Fruit fly (Drosophila melanogaster) whole organism, embryonic: Measurements from ENCODE around the gene CG10602.

Experiments used
- Abd-B ChIP-seq: fragments of 200-800 bp; sonication (Bioruptor generic); optimal IDR thresholded peaks from 2 replicates; lab custom pipeline; 2018; ENCODE audit warnings: missing biosample characterization, mild to moderate bottlenecking, missing genetic modification characterization, moderate library complexity
- Atf-2 ChIP-seq: fragments of 200-800 bp; sonication (Bioruptor generic); optimal IDR thresholded peaks from 2 replicates; lab custom pipeline; 2016; ENCODE audit warnings: missing biosample characterization, missing genetic modification characterization
- CG10274 ChIP-seq: fragments of 200-800 bp; sonication (Bioruptor generic); optimal IDR thresholded peaks from 3 replicates; lab custom pipeline; 2017; ENCODE audit warnings: missing biosample characterization, mild to moderate bottlenecking, missing genetic modification characterization
- CG10321 ChIP-seq: fragments of 200-800 bp; sonication (Bioruptor generic); IDR thresholded peaks from 2 replicates; pipeline ENCODE4 v1.3.6; 2022; ENCODE audit warnings: missing biosample characterization, missing genetic modification characterization
- CG10565 ChIP-seq: fragments of 200-800 bp; sonication (Bioruptor generic); optimal IDR thresholded peaks from 3 replicates; lab custom pipeline; 2016; ENCODE audit warnings: missing biosample characterization, mild to moderate bottlenecking, missing genetic modification characterization
- CG10959 ChIP-seq: fragments of 200-800 bp; sonication (Bioruptor generic); IDR thresholded peaks from 2 replicates; pipeline ENCODE4 v1.3.6; 2022; ENCODE audit warnings: missing biosample characterization, missing genetic modification characterization
- CG11085 ChIP-seq: fragments of 200-800 bp; sonication (Bioruptor generic); IDR thresholded peaks from 2 replicates; pipeline ENCODE4 v1.3.6; 2022; ENCODE audit warnings: missing biosample characterization, missing genetic modification characterization
- CG11247 ChIP-seq: fragments of 200-800 bp; sonication (Bioruptor generic); IDR thresholded peaks from 2 replicates; pipeline ENCODE4 v1.3.6; 2022; ENCODE audit warnings: missing biosample characterization, missing genetic modification characterization
- CG1529 ChIP-seq: fragments of 200-800 bp; sonication (Bioruptor generic); optimal IDR thresholded peaks from 3 replicates; lab custom pipeline; 2018; ENCODE audit warnings: missing biosample characterization, missing genetic modification characterization
- CG17361 ChIP-seq: fragments of 200-800 bp; sonication (Bioruptor generic); IDR thresholded peaks from 3 replicates; pipeline ENCODE4 v1.3.6; 2022; ENCODE audit warnings: missing biosample characterization, missing genetic modification characterization
- CG2116 ChIP-seq: fragments of 200-800 bp; sonication (Bioruptor generic); optimal IDR thresholded peaks from 3 replicates; lab custom pipeline; 2018; ENCODE audit warnings: missing biosample characterization, mild to moderate bottlenecking, missing genetic modification characterization
- CG2875 ChIP-seq: fragments of 200-800 bp; sonication (Bioruptor generic); optimal IDR thresholded peaks from 2 replicates; lab custom pipeline; 2017; ENCODE audit warnings: missing biosample characterization, mild to moderate bottlenecking, missing genetic modification characterization, missing genetic modification reagents
- CG31441 ChIP-seq: fragments of 200-800 bp; sonication (Bioruptor generic); IDR thresholded peaks from 2 replicates; pipeline ENCODE4 v1.3.6; 2022; ENCODE audit warnings: missing biosample characterization, missing genetic modification characterization
- CG43689 ChIP-seq: fragments of 200-800 bp; sonication (Bioruptor generic); IDR thresholded peaks from 2 replicates; pipeline ENCODE4 v1.3.6; 2022; ENCODE audit warnings: missing biosample characterization, missing genetic modification characterization
- CG4404 ChIP-seq: fragments of 200-800 bp; sonication (Bioruptor generic); IDR thresholded peaks from 2 replicates; pipeline ENCODE4 v1.3.6; 2022; ENCODE audit warnings: missing biosample characterization, missing genetic modification characterization
- CG8359 ChIP-seq: fragments of 200-800 bp; sonication (Bioruptor generic); optimal IDR thresholded peaks from 2 replicates; lab custom pipeline; 2017; ENCODE audit warnings: missing biosample characterization, mild to moderate bottlenecking, missing genetic modification characterization, borderline replicate concordance
- CHES-1-like ChIP-seq: fragments of 200-800 bp; sonication (Bioruptor generic); optimal IDR thresholded peaks from 2 replicates; lab custom pipeline; 2016; ENCODE audit warnings: missing biosample characterization, missing genetic modification characterization
- Deaf1 ChIP-seq: fragments of 200-800 bp; optimal IDR thresholded peaks from 3 replicates; lab custom pipeline; 2019; ENCODE audit warnings: missing biosample characterization, mild to moderate bottlenecking, missing genetic modification characterization, moderate library complexity
- Dll ChIP-seq: fragments of 200-800 bp; sonication (Bioruptor generic); IDR thresholded peaks from 4 replicates; pipeline ENCODE4 v1.3.6; 2022; ENCODE audit warnings: missing biosample characterization, missing genetic modification characterization; ENCODE audit not compliant: partially characterized antibody
- Dp ChIP-seq: fragments of 200-800 bp; sonication (Bioruptor generic); optimal IDR thresholded peaks from 2 replicates; lab custom pipeline; 2018; ENCODE audit warnings: missing biosample characterization, mild to moderate bottlenecking, missing genetic modification characterization, moderate library complexity
- Ets97D ChIP-seq: fragments of 200-800 bp; sonication (Bioruptor generic); optimal IDR thresholded peaks from 3 replicates; lab custom pipeline; 2016; ENCODE audit warnings: missing biosample characterization, missing genetic modification characterization
- Gug ChIP-seq: fragments of 200-800 bp; sonication (Bioruptor generic); IDR thresholded peaks from 4 replicates; pipeline ENCODE4 v1.3.6; 2022; ENCODE audit warnings: missing biosample characterization, missing genetic modification characterization
- Hr3 ChIP-seq: fragments of 200-800 bp; sonication (Bioruptor generic); optimal IDR thresholded peaks from 3 replicates; lab custom pipeline; 2016; ENCODE audit warnings: missing biosample characterization, missing genetic modification characterization
- Lpt ChIP-seq: fragments of >200 bp; optimal IDR thresholded peaks from 2 replicates; lab custom pipeline; 2018; ENCODE audit warnings: missing biosample characterization, missing genetic modification characterization
- Mrtf ChIP-seq: fragments of 200-800 bp; sonication (Bioruptor generic); IDR thresholded peaks from 3 replicates; pipeline ENCODE4 v1.3.6; 2022; ENCODE audit warnings: missing biosample characterization, missing genetic modification characterization
- NC2α ChIP-seq: fragments of 200-800 bp; sonication (Bioruptor generic); optimal IDR thresholded peaks from 2 replicates; lab custom pipeline; 2016; ENCODE audit warnings: missing biosample characterization, missing genetic modification characterization
- NC2β ChIP-seq: fragments of 200-800 bp; sonication (Bioruptor generic); optimal IDR thresholded peaks from 2 replicates; lab custom pipeline; 2016; ENCODE audit warnings: missing biosample characterization, missing genetic modification characterization
- Oaz ChIP-seq: fragments of 200-800 bp; sonication (Bioruptor generic); IDR thresholded peaks from 2 replicates; pipeline ENCODE4 v1.3.6; 2022; ENCODE audit warnings: missing biosample characterization, missing genetic modification characterization
- Opbp ChIP-seq: fragments of 200-800 bp; sonication (Bioruptor generic); IDR thresholded peaks from 3 replicates; pipeline ENCODE4 v1.3.6; 2022; ENCODE audit warnings: missing biosample characterization, missing genetic modification characterization; ENCODE audit not compliant: partially characterized antibody
- Poxn ChIP-seq: fragments of 200-800 bp; sonication (Bioruptor generic); IDR thresholded peaks from 2 replicates; pipeline ENCODE4 v1.3.6; 2022; ENCODE audit warnings: missing biosample characterization, missing genetic modification characterization
- Ssrp ChIP-seq: fragments of 200-800 bp; sonication (Bioruptor generic); optimal IDR thresholded peaks from 2 replicates; lab custom pipeline; 2018; ENCODE audit warnings: missing biosample characterization, mild to moderate bottlenecking, missing genetic modification characterization, moderate library complexity
- Xrp1 ChIP-seq: fragments of 200-800 bp; sonication (Bioruptor generic); IDR thresholded peaks from 2 replicates; pipeline ENCODE4 v1.3.6; 2022; ENCODE audit warnings: missing biosample characterization, missing genetic modification characterization
- ase ChIP-seq: fragments of 200-800 bp; sonication (Bioruptor generic); IDR thresholded peaks from 3 replicates; pipeline ENCODE4 v1.3.6; 2022; ENCODE audit warnings: missing biosample characterization, missing genetic modification characterization
- br ChIP-seq: fragments of >200 bp; optimal IDR thresholded peaks from 2 replicates; lab custom pipeline; 2017
- disco-r ChIP-seq: fragments of 200-800 bp; sonication (Bioruptor generic); optimal IDR thresholded peaks from 2 replicates; lab custom pipeline; 2016; ENCODE audit warnings: missing biosample characterization, missing genetic modification characterization
- dmrt11E ChIP-seq: fragments of 200-800 bp; sonication (Bioruptor generic); optimal IDR thresholded peaks from 3 replicates; lab custom pipeline; 2018; ENCODE audit warnings: missing biosample characterization, mild to moderate bottlenecking, missing genetic modification characterization, moderate library complexity
- gcm2 ChIP-seq: fragments of 200-800 bp; sonication (Bioruptor generic); optimal IDR thresholded peaks from 2 replicates; lab custom pipeline; 2016; ENCODE audit warnings: missing biosample characterization, missing genetic modification characterization
- gem ChIP-seq: fragments of 200-800 bp; sonication (Bioruptor generic); optimal IDR thresholded peaks from 2 replicates; lab custom pipeline; 2019; ENCODE audit warnings: missing biosample characterization, mild to moderate bottlenecking, missing genetic modification characterization, moderate library complexity
- jigr1 ChIP-seq: fragments of 200-800 bp; sonication (Bioruptor generic); IDR thresholded peaks from 3 replicates; pipeline ENCODE4 v1.3.6; 2022; ENCODE audit warnings: missing biosample characterization, missing genetic modification characterization
- maf-S ChIP-seq: fragments of 200-800 bp; sonication (Bioruptor generic); optimal IDR thresholded peaks from 2 replicates; lab custom pipeline; 2016; ENCODE audit warnings: missing biosample characterization, missing genetic modification characterization
- mam ChIP-seq: fragments of 200-800 bp; sonication (Bioruptor generic); optimal IDR thresholded peaks from 3 replicates; lab custom pipeline; 2016; ENCODE audit warnings: missing biosample characterization, missing genetic modification characterization
- nau ChIP-seq: fragments of 200-800 bp; sonication (Bioruptor generic); optimal IDR thresholded peaks from 3 replicates; lab custom pipeline; 2017; ENCODE audit warnings: missing biosample characterization, mild to moderate bottlenecking, missing genetic modification characterization, missing genetic modification reagents
- org-1 ChIP-seq: fragments of 200-800 bp; sonication (Bioruptor generic); optimal IDR thresholded peaks from 2 replicates; lab custom pipeline; 2017; ENCODE audit warnings: missing biosample characterization, missing genetic modification characterization
- pho ChIP-seq: fragments of 200-800 bp; sonication (Bioruptor generic); optimal IDR thresholded peaks from 2 replicates; lab custom pipeline; 2016; ENCODE audit warnings: missing biosample characterization, missing genetic modification characterization
- pum ChIP-seq: fragments of 200-800 bp; sonication (Bioruptor generic); optimal IDR thresholded peaks from 2 replicates; lab custom pipeline; 2016; ENCODE audit warnings: missing biosample characterization, missing genetic modification characterization
- ranshi ChIP-seq: fragments of 200-800 bp; sonication (Bioruptor generic); IDR thresholded peaks from 2 replicates; pipeline ENCODE4 v1.3.6; 2022; ENCODE audit warnings: missing biosample characterization, missing genetic modification characterization
- sim ChIP-seq: fragments of 200-800 bp; sonication (Bioruptor generic); IDR thresholded peaks from 2 replicates; pipeline ENCODE4 v1.3.6; 2022; ENCODE audit warnings: missing biosample characterization, missing genetic modification characterization
- slp2 ChIP-seq: fragments of 200-800 bp; sonication (Bioruptor generic); optimal IDR thresholded peaks from 2 replicates; lab custom pipeline; 2016; ENCODE audit warnings: missing biosample characterization, missing genetic modification characterization
- tin ChIP-seq: fragments of 200-800 bp; sonication (Bioruptor generic); optimal IDR thresholded peaks from 3 replicates; lab custom pipeline; 2016; ENCODE audit warnings: missing biosample characterization, missing genetic modification characterization
- tup ChIP-seq: fragments of 200-800 bp; sonication (Bioruptor generic); optimal IDR thresholded peaks from 2 replicates; lab custom pipeline; 2016; ENCODE audit warnings: missing biosample characterization, mild to moderate bottlenecking, missing genetic modification characterization, moderate library complexity
- wek ChIP-seq: fragments of 200-800 bp; sonication (Bioruptor generic); optimal IDR thresholded peaks from 3 replicates; lab custom pipeline; 2018; ENCODE audit warnings: missing biosample characterization, mild to moderate bottlenecking, missing genetic modification characterization, moderate library complexity
- zen2 ChIP-seq: fragments of 200-800 bp; sonication (Bioruptor generic); IDR thresholded peaks from 3 replicates; pipeline ENCODE4 v1.3.6; 2022; ENCODE audit warnings: missing biosample characterization, missing genetic modification characterization; ENCODE audit not compliant: partially characterized antibody

The CG10602 gene

DNA sequence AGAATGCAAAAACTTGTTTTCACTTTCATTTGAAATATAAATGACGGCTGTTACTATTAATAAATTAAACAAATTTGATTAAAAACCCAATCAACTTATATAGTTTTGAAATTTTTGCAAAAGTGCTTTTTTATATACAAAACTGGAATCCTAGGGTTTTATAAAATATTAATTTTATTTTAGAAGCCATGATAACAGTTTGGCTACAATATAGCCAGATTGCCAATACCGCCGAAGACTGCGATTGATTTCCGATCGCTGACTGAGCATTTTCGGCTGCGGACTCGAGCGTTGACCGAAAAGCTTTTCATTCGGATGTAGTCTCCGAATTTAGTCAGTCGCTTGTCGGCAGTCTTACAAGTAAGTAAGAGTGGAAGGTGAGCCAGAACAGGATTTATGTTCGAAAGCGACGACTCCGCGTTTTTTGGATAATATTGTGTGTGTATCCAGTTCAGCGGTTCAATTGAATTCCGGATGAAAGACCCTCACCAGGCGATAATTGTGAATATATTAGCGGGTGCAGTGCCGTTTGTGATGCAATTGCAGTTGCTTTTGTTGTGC lies 35.7 kb downstream of the CG10602 start, which contains the start of gene Ugt36D1 (continued):
- TF ChIP-seq Xrp1, result no peak
- TF ChIP-seq pho, result no peak
- peak; percentile 8 for TF ChIP-seq wek (GFP tag; lab: Kevin White, UChicago)
- 0 out of 3 replicates have a peak, but pooled peaks have one; percentile 31 for TF ChIP-seq Opbp (GFP tag; lab: Robert Waterston, UW)
- TF ChIP-seq CG1529 (GFP tag; lab: Kevin White, UChicago), result no peak
- no peak for TF ChIP-seq Ets97D (GFP tag; lab: Kevin White, UChicago)
- TF ChIP-seq Dp (GFP tag; lab: Kevin White, UChicago), result no peak
- no peak for TF ChIP-seq CHES-1-like (GFP tag; lab: Kevin White, UChicago)
- no peak for TF ChIP-seq jigr1 (GFP tag; lab: Robert Waterston, UW)
- no peak for TF ChIP-seq pum (GFP tag; lab: Kevin White, UChicago)
- TF ChIP-seq CG2875 (GFP tag; lab: Kevin White, UChicago), result no peak
- no peak for TF ChIP-seq dmrt11E
- TF ChIP-seq Ssrp (tag; lab: Kevin White, UChicago), result no peak
- no peak for TF ChIP-seq CG31441 (GFP tag; lab: Robert Waterston, UW)
- TF ChIP-seq CG17361, result peak; percentile 26; the same call in 1 of the 3 replicates
- TF ChIP-seq tin, result no peak
- peak; percentile 98 for TF ChIP-seq Deaf1 (tag; lab: Kevin White, UChicago)
- no peak for TF ChIP-seq CG43689 (GFP tag; lab: Robert Waterston, UW)
- no peak for TF ChIP-seq CG10274
- TF ChIP-seq mam (GFP tag; lab: Kevin White, UChicago), result no peak
- no peak for TF ChIP-seq Atf-2 (GFP tag; lab: Kevin White, UChicago)
- TF ChIP-seq NC2β (GFP tag; lab: Kevin White, UChicago), result no peak
- TF ChIP-seq Oaz (GFP tag; lab: Robert Waterston, UW), result no peak
- TF ChIP-seq ranshi, result no peak
- no peak for TF ChIP-seq CG4404 (GFP tag; lab: Robert Waterston, UW)
- no peak for TF ChIP-seq Lpt (GFP tag; lab: Kevin White, UChicago)
- TF ChIP-seq org-1 (GFP tag; lab: Kevin White, UChicago), result no peak
- TF ChIP-seq nau, result no peak
- no peak for TF ChIP-seq NC2α (GFP tag; lab: Kevin White, UChicago)
- no peak for TF ChIP-seq Mrtf
- TF ChIP-seq Abd-B (GFP tag; lab: Kevin White, UChicago), result no peak
- no peak for TF ChIP-seq gcm2 (GFP tag; lab: Kevin White, UChicago)
- TF ChIP-seq CG10959 (GFP tag; lab: Robert Waterston, UW), result no peak
- no peak for TF ChIP-seq maf-S (GFP tag; lab: Kevin White, UChicago)
- no peak for TF ChIP-seq ase
- TF ChIP-seq CG10321, result no peak
- no peak for TF ChIP-seq Hr3 (GFP tag; lab: Kevin White, UChicago)
- TF ChIP-seq sim, result no peak
- TF ChIP-seq CG11247 (GFP tag; lab: Robert Waterston, UW), result no peak
- TF ChIP-seq CG11085 (GFP tag; lab: Robert Waterston, UW), result no peak
- TF ChIP-seq slp2, result no peak
- TF ChIP-seq Poxn (GFP tag; lab: Robert Waterston, UW), result no peak
- TF ChIP-seq disco-r, result no peak
- no peak for TF ChIP-seq gem (tag; lab: Kevin White, UChicago)
- TF ChIP-seq br, result no peak
- no peak for TF ChIP-seq zen2
- TF ChIP-seq Gug (GFP tag; lab: Robert Waterston, UW), result no peak
- no peak for TF ChIP-seq Dll
- TF ChIP-seq CG8359, result no peak
- no peak for TF ChIP-seq tup (GFP tag; lab: Kevin White, UChicago)
- no peak for TF ChIP-seq CG2116 (GFP tag; lab: Kevin White, UChicago)
- TF ChIP-seq CG10565 (GFP tag; lab: Kevin White, UChicago), result no peak
